1 fruit fly cellular context compared by ENCODE assay signal in genomic region chr3L:9095704-9096103, dm6.
A peak's percentile ranks its signal among the peaks of the same experiment; 100 is the strongest.
TF ChIP-seq lines count a peak whose summit lies in the region.

No protein-coding gene starts in this region.

TF ChIP-seq in whole organism, embryonic, 481 proteins besides CTCF, POLR2A, EP300 and RAD21 (continued from another document):
- TF ChIP-seq Elba2 (GFP tag; optimal IDR thresholded peaks at IDR 0.05; lab: Kevin White, UChicago), result no peak
- peak; percentile 22; the same call in 1 of the 3 replicates for TF ChIP-seq ci (GFP tag; IDR thresholded peaks at IDR 0.05; lab: Robert Waterston, UW)
- no peak for TF ChIP-seq al (GFP tag; IDR thresholded peaks at IDR 0.05; lab: Robert Waterston, UW)
- TF ChIP-seq CG8089 (GFP tag; optimal IDR thresholded peaks at IDR 0.05; lab: Kevin White, UChicago), result no peak
- TF ChIP-seq CG4328 (GFP tag; optimal IDR thresholded peaks at IDR 0.05; lab: Kevin White, UChicago), result no peak
- TF ChIP-seq luna (GFP tag; optimal IDR thresholded peaks at IDR 0.05; lab: Kevin White, UChicago), result no peak
- no peak for TF ChIP-seq en (GFP tag; optimal IDR thresholded peaks at IDR 0.05; lab: Kevin White, UChicago)
- no peak for TF ChIP-seq wdn (GFP tag; IDR thresholded peaks at IDR 0.05; lab: Robert Waterston, UW)
- TF ChIP-seq MBD-R2 (GFP tag; IDR thresholded peaks at IDR 0.05; lab: Robert Waterston, UW), result no peak
- no peak for TF ChIP-seq eyg (GFP tag; optimal IDR thresholded peaks at IDR 0.05; lab: Kevin White, UChicago)
- TF ChIP-seq inv (GFP tag; IDR thresholded peaks at IDR 0.05; lab: Robert Waterston, UW; ENCODE audit: partially characterized antibody), result no peak
- TF ChIP-seq CG7357 (GFP tag; IDR thresholded peaks at IDR 0.05; lab: Robert Waterston, UW), result no peak
- no peak for TF ChIP-seq CG10543 (GFP tag; optimal IDR thresholded peaks at IDR 0.05; lab: Kevin White, UChicago)
- no peak for TF ChIP-seq CG13624 (GFP tag; optimal IDR thresholded peaks at IDR 0.05; lab: Kevin White, UChicago)
- peak; percentile 21 for TF ChIP-seq CrebB (tag; optimal IDR thresholded peaks at IDR 0.05; lab: Kevin White, UChicago)
- TF ChIP-seq fd102C (GFP tag; optimal IDR thresholded peaks at IDR 0.05; lab: Kevin White, UChicago), result no peak
- TF ChIP-seq sqz (GFP tag; optimal IDR thresholded peaks at IDR 0.05; lab: Kevin White, UChicago), result peak; percentile 43
- TF ChIP-seq CG17361 (GFP tag; IDR thresholded peaks at IDR 0.05; lab: Robert Waterston, UW), result no peak
- no peak for TF ChIP-seq CG18619 (GFP tag; optimal IDR thresholded peaks at IDR 0.05; lab: Kevin White, UChicago)
- peak; percentile 0 for TF ChIP-seq Fer1 (GFP tag; optimal IDR thresholded peaks at IDR 0.05; lab: Kevin White, UChicago)
- TF ChIP-seq Taf1 (GFP tag; IDR thresholded peaks at IDR 0.05; lab: Robert Waterston, UW), result no peak
- TF ChIP-seq CG11247 (GFP tag; IDR thresholded peaks at IDR 0.05; lab: Robert Waterston, UW), result 0 out of 2 replicates have a peak, but pooled peaks have one; percentile 5
- no peak for TF ChIP-seq Atf6 (GFP tag; IDR thresholded peaks at IDR 0.05; lab: Robert Waterston, UW)
- no peak for TF ChIP-seq CG3726 (GFP tag; IDR thresholded peaks at IDR 0.05; lab: Robert Waterston, UW)
- TF ChIP-seq MESR4 (GFP tag; optimal IDR thresholded peaks at IDR 0.05; lab: Kevin White, UChicago), result no peak
- peak; percentile 86 for TF ChIP-seq CG7987 (GFP tag; optimal IDR thresholded peaks at IDR 0.05; lab: Kevin White, UChicago)
- no peak for TF ChIP-seq sisA (GFP tag; IDR thresholded peaks at IDR 0.05; lab: Robert Waterston, UW)
- no peak for TF ChIP-seq CG6683 (GFP tag; optimal IDR thresholded peaks at IDR 0.05; lab: Kevin White, UChicago)
- no peak for TF ChIP-seq CG1603 (tag; optimal IDR thresholded peaks at IDR 0.05; lab: Kevin White, UChicago)
- TF ChIP-seq chinmo (GFP tag; IDR thresholded peaks at IDR 0.05; lab: Robert Waterston, UW; ENCODE audit: partially characterized antibody), result peak; percentile 80; the same call in 3 of the 4 replicates
- no peak for TF ChIP-seq nerfin-1 (tag; optimal IDR thresholded peaks at IDR 0.05; lab: Kevin White, UChicago)
- TF ChIP-seq CG31365 (tag; optimal IDR thresholded peaks at IDR 0.05; lab: Kevin White, UChicago), result no peak
- TF ChIP-seq Hr51 (GFP tag; optimal IDR thresholded peaks at IDR 0.05; lab: Kevin White, UChicago), result no peak
- no peak for TF ChIP-seq CG4617 (GFP tag; optimal IDR thresholded peaks at IDR 0.05; lab: Kevin White, UChicago; ENCODE audit: borderline replicate concordance)
- no peak for TF ChIP-seq cato (GFP tag; optimal IDR thresholded peaks at IDR 0.05; lab: Kevin White, UChicago; ENCODE audit: borderline replicate concordance)
- no peak for TF ChIP-seq Mes4 (GFP tag; optimal IDR thresholded peaks at IDR 0.05; lab: Kevin White, UChicago)
- peak; percentile 59 for TF ChIP-seq mirr (GFP tag; optimal IDR thresholded peaks at IDR 0.05; lab: Kevin White, UChicago)
- TF ChIP-seq gsb (GFP tag; IDR thresholded peaks at IDR 0.05; lab: Robert Waterston, UW), result no peak
- TF ChIP-seq tx (GFP tag; optimal IDR thresholded peaks at IDR 0.05; lab: Kevin White, UChicago), result no peak
- peak; percentile 94 for TF ChIP-seq sug (tag; optimal IDR thresholded peaks at IDR 0.05; lab: Kevin White, UChicago)
- no peak for TF ChIP-seq pnt (GFP tag; optimal IDR thresholded peaks at IDR 0.05; lab: Kevin White, UChicago)
- no peak for TF ChIP-seq Ada2b (GFP tag; IDR thresholded peaks at IDR 0.05; lab: Robert Waterston, UW)
- TF ChIP-seq ato (GFP tag; IDR thresholded peaks at IDR 0.05; lab: Robert Waterston, UW; ENCODE audit: partially characterized antibody), result no peak
- no peak for TF ChIP-seq trh (GFP tag; optimal IDR thresholded peaks at IDR 0.05; lab: Kevin White, UChicago)
- no peak for TF ChIP-seq CG13287 (GFP tag; IDR thresholded peaks at IDR 0.05; lab: Robert Waterston, UW; ENCODE audit: partially characterized antibody)
